Worm (Caenorhabditis elegans): ENCODE measurements around the gene K08B12.3.

K08B12.3 gene

DNA sequence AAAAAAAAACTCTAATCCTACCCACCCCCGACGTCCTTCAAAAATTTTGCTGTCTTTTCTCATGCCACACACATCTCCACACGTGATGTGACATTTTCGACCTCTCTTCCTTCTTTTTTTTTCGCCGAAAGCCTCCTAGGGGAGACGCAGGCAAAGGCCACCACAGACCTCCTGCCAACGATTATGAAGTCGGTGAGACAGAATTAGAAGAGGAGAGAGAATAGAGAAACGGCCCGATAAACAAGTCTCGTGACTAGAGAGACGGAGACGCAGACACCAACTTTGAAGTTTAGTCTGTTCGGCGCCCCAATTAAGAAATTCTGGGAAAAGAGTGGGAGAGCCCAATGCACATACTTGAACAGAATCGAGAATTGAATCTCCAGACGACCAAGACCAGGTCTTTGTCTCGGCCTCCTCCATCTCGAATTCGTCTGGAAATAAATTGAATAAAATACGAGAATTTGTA, 10.4 kb upstream of the K08B12.3 start (continued):
- TF ChIP-seq ceh-28 (tag; optimal IDR thresholded peaks at IDR 0.05) (peak; percentile 89), pqm-1 (tag; optimal IDR thresholded peaks at IDR 0.05) (peak; percentile 69), fkh-2 (tag; optimal IDR thresholded peaks at IDR 0.05) (peak; percentile 78), nhr-25 (tag; optimal IDR thresholded peaks at IDR 0.05) (peak; percentile 95), elt-1 (tag; optimal IDR thresholded peaks at IDR 0.05) (peak; percentile 81), aly-2 (tag; optimal IDR thresholded peaks at IDR 0.05) (no peak), elt-3 (tag; optimal IDR thresholded peaks at IDR 0.05) (peak in 1 of 3 experiments; percentile 34), mml-1 (tag; optimal IDR thresholded peaks at IDR 0.05) (no peak), ceh-16 (tag; optimal IDR thresholded peaks at IDR 0.05) (peak; percentile 51), fkh-10 (GFP tag; optimal IDR thresholded peaks at IDR 0.05) (peak; percentile 97), tbx-2 (tag; optimal IDR thresholded peaks at IDR 0.05) (peak; percentile 89), ZK546.5 (tag; optimal IDR thresholded peaks at IDR 0.05) (no peak), elt-2 (tag; optimal IDR thresholded peaks at IDR 0.05) (peak; percentile 91), ztf-4 (tag; optimal IDR thresholded peaks at IDR 0.05) (peak; percentile 91), hmg-11 (tag; optimal IDR thresholded peaks at IDR 0.05) (peak; percentile 87), unc-62 (GFP tag; optimal IDR thresholded peaks at IDR 0.05) (peak; percentile 99), unc-39 (tag; optimal IDR thresholded peaks at IDR 0.05) (peak; percentile 56)

ce11 chrV:6224984-6225617, 9.9 kb upstream of the K08B12.3 start:
- TF ChIP-seq ceh-16 (tag; optimal IDR thresholded peaks at IDR 0.05) (no peak), ztf-4 (tag; optimal IDR thresholded peaks at IDR 0.05) (peak; percentile 11), eor-1 (tag; optimal IDR thresholded peaks at IDR 0.05) (peak in 1 of 2 experiments; percentile 53), lin-39 (tag; optimal IDR thresholded peaks at IDR 0.05) (no peak), nhr-43 (tag; optimal IDR thresholded peaks at IDR 0.05; ENCODE audit: poor library complexity, severe bottlenecking) (peak; percentile 30), fos-1 (tag; optimal IDR thresholded peaks at IDR 0.05) (no peak), elt-3 (tag; optimal IDR thresholded peaks at IDR 0.05) (peak in 1 of 3 experiments; percentile 9), ama-1 (optimal IDR thresholded peaks at IDR 0.05) (peak; percentile 95)

DNA sequence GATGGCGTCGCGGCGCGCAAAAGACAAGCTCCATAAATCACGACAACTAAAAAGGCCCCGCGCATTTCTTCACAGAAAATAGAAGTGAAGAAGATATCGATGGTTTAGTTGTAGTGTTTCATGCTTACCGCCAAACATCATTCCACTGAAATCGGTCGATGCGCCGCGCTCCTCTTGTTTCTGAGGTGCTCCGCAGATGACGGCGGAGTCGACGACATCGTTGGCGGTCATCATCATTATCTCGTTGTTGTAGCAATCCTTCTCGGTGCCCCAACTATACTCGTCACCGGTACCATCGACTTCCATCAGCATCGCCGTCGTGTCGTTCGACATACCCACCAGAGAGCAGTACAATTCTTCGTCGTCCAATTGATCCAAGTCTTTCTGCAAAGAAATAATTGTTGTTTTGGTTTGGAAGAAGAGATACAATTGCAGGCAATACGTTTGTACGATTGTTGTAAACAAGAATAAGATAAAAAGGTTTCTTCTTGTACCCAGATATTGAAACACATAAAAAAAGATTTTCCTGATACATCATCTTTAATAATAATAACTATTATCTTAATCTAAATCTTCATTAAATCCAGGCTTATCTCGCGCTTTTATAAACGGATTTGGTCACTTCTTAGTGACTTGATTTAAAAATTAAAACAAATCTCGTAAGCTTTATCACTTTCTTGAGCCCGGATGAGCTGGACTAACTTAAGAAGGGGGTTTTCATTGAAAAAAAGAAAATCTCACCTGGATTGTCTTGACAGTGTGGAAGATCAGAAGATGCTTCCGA, 9.0 kb upstream of the K08B12.3 start:
- TF ChIP-seq sea-2 (GFP tag; optimal IDR thresholded peaks at IDR 0.05) = no peak
- TF ChIP-seq nhr-23 (tag; optimal IDR thresholded peaks at IDR 0.05) = no peak
- no peak for TF ChIP-seq ZK546.5 (tag; optimal IDR thresholded peaks at IDR 0.05)
- no peak for TF ChIP-seq nhr-77 (tag; optimal IDR thresholded peaks at IDR 0.05)
- no peak for TF ChIP-seq unc-62 (GFP tag; optimal IDR thresholded peaks at IDR 0.05)
- no peak for TF ChIP-seq unc-39 (tag; optimal IDR thresholded peaks at IDR 0.05)
- TF ChIP-seq lin-39 (tag; optimal IDR thresholded peaks at IDR 0.05) = peak; percentile 46
- no peak for TF ChIP-seq elt-3 (tag; optimal IDR thresholded peaks at IDR 0.05)
- TF ChIP-seq ceh-9 (tag; optimal IDR thresholded peaks at IDR 0.05) = no peak
- TF ChIP-seq zag-1 (tag; optimal IDR thresholded peaks at IDR 0.05) = no peak
- TF ChIP-seq ceh-28 (tag; optimal IDR thresholded peaks at IDR 0.05) = no peak
- no peak for TF ChIP-seq nhr-11 (tag; optimal IDR thresholded peaks at IDR 0.05)
- no peak for TF ChIP-seq lin-15B (tag; optimal IDR thresholded peaks at IDR 0.05)
- TF ChIP-seq ztf-4 (tag; optimal IDR thresholded peaks at IDR 0.05) = peak; percentile 8
- TF ChIP-seq mml-1 (tag; optimal IDR thresholded peaks at IDR 0.05) = no peak
- TF ChIP-seq ama-1 (optimal IDR thresholded peaks at IDR 0.05) = peak; percentile 92
- no peak for TF ChIP-seq eor-1 (tag; optimal IDR thresholded peaks at IDR 0.05)
- TF ChIP-seq nhr-67 (tag; optimal IDR thresholded peaks at IDR 0.05) = no peak
- TF ChIP-seq nhr-25 (tag; optimal IDR thresholded peaks at IDR 0.05) = peak; percentile 15
- no peak for TF ChIP-seq egl-5 (tag; optimal IDR thresholded peaks at IDR 0.05)
- TF ChIP-seq snpc-4 (tag; optimal IDR thresholded peaks at IDR 0.05) = no peak
- TF ChIP-seq ceh-82 (tag; optimal IDR thresholded peaks at IDR 0.05) = no peak
- peak; percentile 28 for TF ChIP-seq pha-4 (tag; optimal IDR thresholded peaks at IDR 0.05)
- TF ChIP-seq nhr-28 (tag; optimal IDR thresholded peaks at IDR 0.05) = no peak
- no peak for TF ChIP-seq nhr-12 (tag; optimal IDR thresholded peaks at IDR 0.05)
- no peak for TF ChIP-seq daf-12 (tag; optimal IDR thresholded peaks at IDR 0.05)
- no peak for TF ChIP-seq tbx-2 (tag; optimal IDR thresholded peaks at IDR 0.05)
- no peak for TF ChIP-seq pqm-1 (tag; optimal IDR thresholded peaks at IDR 0.05)
- no peak for TF ChIP-seq nfya-1 (tag; optimal IDR thresholded peaks at IDR 0.05; ENCODE audit: insufficient read depth)
- no peak for TF ChIP-seq mdl-1 (tag; optimal IDR thresholded peaks at IDR 0.05)

All from whole organism, L3 larva.